Worm (Caenorhabditis elegans): Measurements from ENCODE around the gene nhr-125.
"Not testable (repeated sequence)": the region's sequence is repeated elsewhere in the genome, so short reads cannot be mapped to it uniquely, and the experiment has no call there.

DNA sequence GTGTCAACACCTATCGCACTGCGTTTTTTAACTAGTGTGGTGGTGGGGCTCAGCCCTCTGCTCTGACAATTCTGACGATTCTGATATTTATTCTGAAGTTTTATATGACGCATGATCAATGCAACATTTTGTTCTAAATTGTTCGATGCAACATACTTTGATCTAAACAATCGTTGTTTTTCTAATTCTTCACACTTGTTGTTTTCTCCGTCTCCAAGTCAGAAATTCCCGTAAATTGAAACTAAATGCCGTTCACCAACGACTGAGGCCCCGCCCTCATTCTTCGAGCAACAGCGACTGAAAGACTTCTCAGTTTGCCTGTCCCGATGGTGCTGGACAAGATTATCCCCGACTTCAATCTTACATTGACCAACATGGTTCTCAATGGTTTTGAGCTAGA lies 40.6 kb downstream of the nhr-125 start, which contains the start of gene srt-19:
- TF ChIP-seq him-1, dao-5, W03F9.2 (tag; optimal IDR thresholded peaks at IDR 0.05): not testable (repeated sequence)
